Worm (Caenorhabditis elegans): ENCODE measurements around the gene flr-1.

DNA sequence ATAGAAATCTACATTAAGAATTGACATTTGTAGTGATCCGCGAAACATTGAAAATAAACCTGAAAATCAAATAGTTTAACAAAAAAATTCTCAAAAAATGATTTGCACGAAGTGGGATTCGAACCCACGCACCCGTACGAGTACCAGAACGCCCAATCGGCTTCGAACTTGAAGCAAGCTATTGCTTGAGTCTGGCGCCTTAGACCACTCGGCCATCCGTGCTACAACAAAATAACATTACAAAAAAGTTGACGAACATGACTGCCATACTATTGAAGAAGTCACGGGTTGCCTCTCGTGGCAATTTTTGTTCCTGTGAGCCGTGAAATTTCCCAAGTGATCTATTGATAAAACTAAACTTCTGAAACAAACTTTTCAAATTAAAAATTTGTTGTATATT, 13.1 kb downstream of the flr-1 start:
- TF ChIP-seq W03F9.2 (tag; optimal IDR thresholded peaks at IDR 0.05) (no peak), him-1 (tag; optimal IDR thresholded peaks at IDR 0.05) (no peak), dao-5 (tag; optimal IDR thresholded peaks at IDR 0.05) (no peak)
